Worm (Caenorhabditis elegans): Measurements from ENCODE around the gene cyk-3.

DNA sequence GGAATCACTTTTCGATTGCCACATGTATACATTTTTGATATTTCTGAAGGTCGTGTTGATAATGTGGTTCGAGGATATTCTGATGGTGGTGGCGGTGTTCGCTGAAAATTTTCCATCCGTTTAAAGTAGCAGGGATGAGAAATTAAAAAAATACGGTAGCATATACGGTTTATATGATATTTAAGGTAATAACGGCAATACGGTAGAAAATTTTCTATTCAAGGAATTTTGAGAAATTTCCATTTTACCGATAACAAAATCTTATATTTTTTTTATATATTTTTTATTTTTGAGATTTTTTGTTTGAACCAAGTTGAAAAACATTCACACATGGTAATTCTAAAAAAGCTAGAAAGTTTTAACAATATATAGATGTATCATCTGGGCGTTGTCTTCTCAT lies 10.5 kb downstream of the cyk-3 start, which contains the start of gene ZK328.6:
- TF ChIP-seq nhr-237 (tag; optimal IDR thresholded peaks at IDR 0.05) (no peak), elt-2 (tag; optimal IDR thresholded peaks at IDR 0.05) (no peak), nhr-76 (tag; optimal IDR thresholded peaks at IDR 0.05) (no peak)
